Worm (Caenorhabditis elegans) whole organism, L1 larva: ENCODE data around the gene mxl-3.

Experiments
- C04F5.9 ChIP-seq: sonication (generic microtip); optimal IDR thresholded peaks from 2 replicates; lab custom pipeline; 2016; ENCODE audit warnings: missing genetic modification characterization, missing compliant biosample characterization
- C34B4.2 ChIP-seq: sonication (generic microtip); optimal IDR thresholded peaks from 2 replicates; lab custom pipeline; 2017; ENCODE audit warnings: mild to moderate bottlenecking, missing genetic modification characterization, missing compliant biosample characterization
- F16B12.6 ChIP-seq: fragments of 150-350 bp; optimal IDR thresholded peaks from 2 replicates; lab custom pipeline; 2014; ENCODE audit warnings: missing biosample characterization, missing genetic modification characterization
- Y116A8C.19 ChIP-seq: sonication (generic microtip); optimal IDR thresholded peaks from 2 replicates; lab custom pipeline; 2016; ENCODE audit warnings: missing compliant biosample characterization, missing genetic modification characterization, borderline replicate concordance
- aha-1 ChIP-seq: fragments of 150-350 bp; optimal IDR thresholded peaks from 2 replicates; lab custom pipeline; 2014; ENCODE audit warnings: missing biosample characterization, missing genetic modification characterization
- aly-2 ChIP-seq: fragments of 150-350 bp; optimal IDR thresholded peaks from 2 replicates; lab custom pipeline; 2014; ENCODE audit warnings: missing biosample characterization, missing genetic modification characterization
- ama-1 ChIP-seq: fragments of 150-350 bp; optimal IDR thresholded peaks from 2 replicates; lab custom pipeline; 2014
- ceh-63 ChIP-seq: fragments of 200-800 bp; sonication (Bioruptor generic); optimal IDR thresholded peaks from 2 replicates; lab custom pipeline; 2018; ENCODE audit warnings: mild to moderate bottlenecking, missing genetic modification characterization, missing compliant biosample characterization
- ceh-88 ChIP-seq: fragments of 200-800 bp; sonication (Bioruptor generic); IDR thresholded peaks from 2 replicates; pipeline ENCODE4 v1.3.6; 2022; ENCODE audit warnings: missing genetic modification characterization, missing compliant biosample characterization
- dpl-1 ChIP-seq, 3 experiments: fragments of 150-350 bp in 2 of 3; sonication (generic microtip) in 1 of 3; optimal IDR thresholded peaks; 2 replicates each; lab custom pipeline; 2014 to 2017; ENCODE audit warnings: missing biosample characterization in 3 of 3, missing genetic modification characterization in 3 of 3, missing genetic modification reagents in 3 of 3
- dsc-1 ChIP-seq: sonication (generic microtip); optimal IDR thresholded peaks from 2 replicates; lab custom pipeline; 2016; ENCODE audit warnings: mild to moderate bottlenecking, missing genetic modification characterization, missing compliant biosample characterization
- efl-3 ChIP-seq: fragments of 200-800 bp; sonication (Bioruptor generic); optimal IDR thresholded peaks from 2 replicates; lab custom pipeline; 2018; ENCODE audit warnings: mild to moderate bottlenecking, missing genetic modification characterization, missing compliant biosample characterization
- egl-13 ChIP-seq: sonication (generic microtip); optimal IDR thresholded peaks from 2 replicates; lab custom pipeline; 2016; ENCODE audit warnings: missing genotype, missing genetic modification reagents, missing genetic modification characterization, missing compliant biosample characterization
- egl-27 ChIP-seq, 2 experiments: fragments of 150-350 bp in 1 of 2; sonication (generic microtip); optimal IDR thresholded peaks; 3 replicates each; lab custom pipeline; 2017 to 2018; ENCODE audit warnings: missing biosample characterization in 2 of 2, missing genetic modification characterization in 2 of 2, missing genetic modification reagents in 2 of 2
- elt-2 ChIP-seq: sonication (generic microtip); optimal IDR thresholded peaks from 2 replicates; lab custom pipeline; 2016; ENCODE audit warnings: missing genetic modification characterization, mild to moderate bottlenecking, inconsistent platforms, missing compliant biosample characterization, missing genetic modification reagents
- elt-3 ChIP-seq, 6 experiments: fragments of 150-350 bp in 1 of 6; sonication (generic microtip); optimal IDR thresholded peaks; 2 replicates each; lab custom pipeline; 2017 to 2018; ENCODE audit warnings: missing biosample characterization in 6 of 6, missing genetic modification characterization in 6 of 6, inconsistent platforms in 1 of 6
- ets-5 ChIP-seq: fragments of 200-800 bp; sonication (Bioruptor generic); IDR thresholded peaks from 2 replicates; pipeline ENCODE4 v1.3.6; 2022; ENCODE audit warnings: missing genetic modification characterization, missing compliant biosample characterization
- fkh-8 ChIP-seq: sonication (generic microtip); optimal IDR thresholded peaks from 2 replicates; lab custom pipeline; 2016; ENCODE audit warnings: mild to moderate bottlenecking, missing genetic modification characterization, missing compliant biosample characterization
- grh-1 ChIP-seq: fragments of 200-800 bp; sonication (Bioruptor generic); IDR thresholded peaks from 2 replicates; pipeline ENCODE4 v1.3.6; 2022; ENCODE audit warnings: missing genetic modification reagents, missing genetic modification characterization, missing compliant biosample characterization
- hlh-17 ChIP-seq: fragments of 200-800 bp; sonication (Bioruptor generic); optimal IDR thresholded peaks from 2 replicates; lab custom pipeline; 2018; ENCODE audit warnings: missing genetic modification characterization, mild to moderate bottlenecking, missing compliant biosample characterization, moderate library complexity, borderline replicate concordance
- hlh-4 ChIP-seq: sonication (generic microtip); optimal IDR thresholded peaks from 2 replicates; lab custom pipeline; 2016; ENCODE audit warnings: mild to moderate bottlenecking, missing genetic modification characterization, missing compliant biosample characterization
- irx-1 ChIP-seq: sonication (generic microtip); optimal IDR thresholded peaks from 2 replicates; lab custom pipeline; 2016; ENCODE audit warnings: missing genetic modification characterization, missing compliant biosample characterization
- isw-1 ChIP-seq: fragments of 200-800 bp; sonication (Bioruptor generic); IDR thresholded peaks from 2 replicates; pipeline ENCODE4 v1.3.6; 2022; ENCODE audit warnings: missing genetic modification characterization, missing compliant biosample characterization
- jun-1 ChIP-seq: fragments of 150-350 bp; optimal IDR thresholded peaks from 2 replicates; lab custom pipeline; 2014; ENCODE audit warnings: missing biosample characterization, missing genetic modification reagents, missing genetic modification characterization
- lin-13 ChIP-seq: fragments of 150-350 bp; optimal IDR thresholded peaks from 2 replicates; lab custom pipeline; 2014; ENCODE audit warnings: missing biosample characterization, missing genetic modification reagents, missing genetic modification characterization
- lin-14 ChIP-seq: fragments of 200-800 bp; sonication (Bioruptor generic); optimal IDR thresholded peaks from 2 replicates; lab custom pipeline; 2018; ENCODE audit warnings: mild to moderate bottlenecking, missing genetic modification characterization, moderate library complexity, missing compliant biosample characterization
- lin-35 ChIP-seq, 2 experiments: fragments of 150-350 bp; optimal IDR thresholded peaks; 2 replicates each; lab custom pipeline; 2014; ENCODE audit warnings: missing biosample characterization in 2 of 2, missing genetic modification characterization in 2 of 2, missing genetic modification reagents in 2 of 2
- lin-39 ChIP-seq: fragments of 150-350 bp; optimal IDR thresholded peaks from 2 replicates; lab custom pipeline; 2014; ENCODE audit warnings: missing biosample characterization, missing genetic modification reagents, missing genetic modification characterization
- lir-3 ChIP-seq: sonication (generic microtip); optimal IDR thresholded peaks from 2 replicates; lab custom pipeline; 2016; ENCODE audit warnings: mild to moderate bottlenecking, missing genetic modification characterization, moderate library complexity, missing compliant biosample characterization; ENCODE audit not compliant: poor library complexity
- mep-1 ChIP-seq: fragments of 150-350 bp; optimal IDR thresholded peaks from 2 replicates; lab custom pipeline; 2014; ENCODE audit warnings: missing biosample characterization, missing genetic modification characterization
- nhr-12 ChIP-seq: sonication (generic microtip); optimal IDR thresholded peaks from 2 replicates; lab custom pipeline; 2017; ENCODE audit warnings: missing biosample characterization, missing genetic modification characterization
- nhr-237 ChIP-seq: fragments of 150-350 bp; optimal IDR thresholded peaks from 2 replicates; lab custom pipeline; 2014; ENCODE audit warnings: missing biosample characterization, missing genetic modification characterization
- nhr-47 ChIP-seq: sonication (generic microtip); optimal IDR thresholded peaks from 2 replicates; lab custom pipeline; 2016; ENCODE audit warnings: mild to moderate bottlenecking, missing genetic modification characterization, moderate library complexity, missing compliant biosample characterization
- nhr-71 ChIP-seq: sonication (generic microtip); optimal IDR thresholded peaks from 2 replicates; lab custom pipeline; 2016; ENCODE audit warnings: mild to moderate bottlenecking, missing genetic modification characterization, moderate library complexity, missing compliant biosample characterization
- nhr-77 ChIP-seq: fragments of 150-350 bp; optimal IDR thresholded peaks from 2 replicates; lab custom pipeline; 2014; ENCODE audit warnings: missing biosample characterization, missing genetic modification characterization
- pag-3 ChIP-seq: sonication (generic microtip); optimal IDR thresholded peaks from 2 replicates; lab custom pipeline; 2017; ENCODE audit warnings: missing genetic modification characterization, mild to moderate bottlenecking, missing compliant biosample characterization, antibody characterized with exemption, borderline replicate concordance; ENCODE audit not compliant: insufficient read depth
- pax-3 ChIP-seq: fragments of 200-800 bp; sonication (Bioruptor generic); optimal IDR thresholded peaks from 2 replicates; lab custom pipeline; 2018; ENCODE audit warnings: mild to moderate bottlenecking, missing genetic modification characterization, moderate library complexity, missing compliant biosample characterization
- pqm-1 ChIP-seq: sonication (generic microtip); optimal IDR thresholded peaks from 3 replicates; lab custom pipeline; 2017; ENCODE audit warnings: missing biosample characterization, missing genetic modification characterization
- rnt-1 ChIP-seq: sonication (generic microtip); optimal IDR thresholded peaks from 2 replicates; lab custom pipeline; 2016; ENCODE audit warnings: mild to moderate bottlenecking, missing genetic modification characterization, moderate library complexity, missing compliant biosample characterization
- snu-23 ChIP-seq: sonication (generic microtip); optimal IDR thresholded peaks from 2 replicates; lab custom pipeline; 2016; ENCODE audit warnings: missing genetic modification characterization, missing compliant biosample characterization
- sox-4 ChIP-seq: sonication (generic microtip); optimal IDR thresholded peaks from 2 replicates; lab custom pipeline; 2016; ENCODE audit warnings: missing genetic modification characterization, missing compliant biosample characterization
- swsn-7 ChIP-seq: sonication (generic microtip); optimal IDR thresholded peaks from 2 replicates; lab custom pipeline; 2016; ENCODE audit warnings: missing genetic modification characterization, missing compliant biosample characterization
- tbx-2 ChIP-seq: sonication (generic microtip); optimal IDR thresholded peaks from 2 replicates; lab custom pipeline; 2016; ENCODE audit warnings: missing genetic modification characterization, missing compliant biosample characterization
- tlp-1 ChIP-seq: fragments of 150-350 bp; optimal IDR thresholded peaks from 2 replicates; lab custom pipeline; 2014; ENCODE audit warnings: missing biosample characterization, missing genetic modification characterization
- unc-130 ChIP-seq: fragments of 150-350 bp; optimal IDR thresholded peaks from 2 replicates; lab custom pipeline; 2017; ENCODE audit warnings: missing biosample characterization, missing genetic modification characterization, inconsistent platforms
- unc-30 ChIP-seq: sonication (generic microtip); optimal IDR thresholded peaks from 2 replicates; lab custom pipeline; 2017; ENCODE audit warnings: missing biosample characterization, missing genetic modification characterization
- unc-62 ChIP-seq: fragments of 150-350 bp; optimal IDR thresholded peaks from 2 replicates; lab custom pipeline; 2014; ENCODE audit warnings: missing biosample characterization, missing genetic modification reagents, missing genetic modification characterization
- unc-86 ChIP-seq: sonication (generic microtip); optimal IDR thresholded peaks from 2 replicates; lab custom pipeline; 2016; ENCODE audit warnings: missing genetic modification characterization, missing compliant biosample characterization
- xbp-1 ChIP-seq: sonication (generic microtip); optimal IDR thresholded peaks from 2 replicates; lab custom pipeline; 2016; ENCODE audit warnings: missing genetic modification characterization, missing compliant biosample characterization
- zip-4 ChIP-seq: fragments of 200-800 bp; sonication (Bioruptor generic); optimal IDR thresholded peaks from 2 replicates; lab custom pipeline; 2018; ENCODE audit warnings: mild to moderate bottlenecking, missing genetic modification characterization, moderate library complexity, missing compliant biosample characterization
- ztf-11 ChIP-seq, 2 experiments: sonication (generic microtip); optimal IDR thresholded peaks; 2 replicates each; lab custom pipeline; 2016 to 2017; ENCODE audit warnings: missing genetic modification characterization in 2 of 2, missing biosample characterization in 1 of 2, missing compliant biosample characterization in 1 of 2

mxl-3 gene

ce11 chrX:13306869-13307446 lies 43.6 kb downstream of the mxl-3 start (continued):
- TF ChIP-seq sox-4 (tag; lab: Kevin White, UChicago) (peak; percentile 60), nhr-47 (tag; lab: Kevin White, UChicago) (peak; percentile 87), efl-3 (GFP tag; lab: Kevin White, UChicago) (no peak), fkh-8 (tag; lab: Kevin White, UChicago) (peak; percentile 80), aly-2 (tag; lab: Kevin White, UChicago) (peak; percentile 50), pag-3 (tag; lab: Kevin White, UChicago) (no peak), lin-39 (peak; percentile 24), unc-130 (tag; lab: Kevin White, UChicago) (peak; percentile 78), rnt-1 (peak; percentile 83), isw-1 (GFP tag; lab: Robert Waterston, UW) (peak; percentile 25; the same call in 1 of the 2 replicates), elt-3 (tag; optimal IDR thresholded peaks at IDR 0.05; lab: Kevin White, UChicago) (peak in 2 of 6 experiments; percentile 60 to 88), tbx-2 (tag; lab: Kevin White, UChicago) (peak; percentile 72), swsn-7 (tag; lab: Kevin White, UChicago) (peak; percentile 81), elt-2 (tag; lab: Kevin White, UChicago) (peak; percentile 31), snu-23 (GFP tag; lab: Kevin White, UChicago) (peak; percentile 92), lin-14 (peak; percentile 88), ama-1 (no peak), lin-13 (GFP tag; lab: Kevin White, UChicago) (peak; percentile 66), zip-4 (GFP tag; lab: Kevin White, UChicago) (no peak), nhr-237 (tag; lab: Kevin White, UChicago) (peak; percentile 4), lir-3 (tag; lab: Kevin White, UChicago) (peak; percentile 86), grh-1 (GFP tag; lab: Robert Waterston, UW) (no peak), irx-1 (tag; lab: Kevin White, UChicago) (peak; percentile 52), C04F5.9 (tag; lab: Kevin White, UChicago) (no peak), ets-5 (no peak), dsc-1 (tag; lab: Kevin White, UChicago) (peak; percentile 84), unc-30 (tag; lab: Kevin White, UChicago) (no peak), C34B4.2 (tag; lab: Kevin White, UChicago) (no peak), nhr-12 (tag; lab: Kevin White, UChicago) (no peak), F16B12.6 (no peak), nhr-71 (tag; lab: Kevin White, UChicago) (peak; percentile 86), ceh-88 (GFP tag; lab: Robert Waterston, UW) (no peak; the same call in 1 of the 2 replicates), xbp-1 (tag; lab: Kevin White, UChicago) (peak; percentile 70), lin-35 (GFP tag; optimal IDR thresholded peaks at IDR 0.05; lab: Kevin White, UChicago) (peak; percentile 43 to 74), unc-62 (GFP tag; lab: Kevin White, UChicago) (no peak), tlp-1 (no peak), hlh-4 (tag; lab: Kevin White, UChicago) (no peak), jun-1 (peak; percentile 73), hlh-17 (no peak), egl-13 (tag; lab: Kevin White, UChicago) (peak; percentile 58), aha-1 (no peak), mep-1 (tag; lab: Kevin White, UChicago) (peak; percentile 91), ceh-63 (no peak), egl-27 (tag; optimal IDR thresholded peaks at IDR 0.05; lab: Kevin White, UChicago) (peak in 1 of 2 experiments; percentile 59), unc-86 (peak; percentile 58), nhr-77 (peak; percentile 53), dpl-1 (GFP tag; optimal IDR thresholded peaks at IDR 0.05; lab: Kevin White, UChicago) (peak in 2 of 3 experiments; percentile 40 to 43), ztf-11 (tag; optimal IDR thresholded peaks at IDR 0.05; lab: Kevin White, UChicago) (peak in 1 of 2 experiments; percentile 63), pax-3 (tag; lab: Kevin White, UChicago) (peak; percentile 41), Y116A8C.19 (no peak), pqm-1 (no peak)
